Fruit fly (Drosophila melanogaster) whole organism, embryonic: Measurements from ENCODE around the gene Obp73a.

ENCODE experiments used
- Aef1 ChIP-seq: fragments of 200-800 bp; sonication (Bioruptor generic); IDR thresholded peaks from 3 replicates; pipeline ENCODE4 v1.3.6; 2022; ENCODE audit warnings: missing biosample characterization, missing genetic modification characterization
- BEAF-32 ChIP-seq: fragments of 200-800 bp; sonication (Bioruptor generic); optimal IDR thresholded peaks from 3 replicates; lab custom pipeline; 2017; ENCODE audit warnings: missing biosample characterization, missing genetic modification characterization, mild to moderate bottlenecking, moderate library complexity, missing genetic modification reagents
- Bdp1 ChIP-seq: fragments of 200-800 bp; sonication (Bioruptor generic); optimal IDR thresholded peaks from 3 replicates; lab custom pipeline; 2016; ENCODE audit warnings: missing biosample characterization, missing genetic modification characterization
- CG11560 ChIP-seq: fragments of 200-800 bp; sonication (Bioruptor generic); IDR thresholded peaks from 3 replicates; pipeline ENCODE4 v1.3.6; 2022; ENCODE audit warnings: missing biosample characterization, missing genetic modification characterization
- CG12071 ChIP-seq: fragments of 200-800 bp; sonication (Bioruptor generic); optimal IDR thresholded peaks from 3 replicates; lab custom pipeline; 2018; ENCODE audit warnings: missing biosample characterization, mild to moderate bottlenecking, missing genetic modification characterization
- CG12104 ChIP-seq: fragments of 200-800 bp; sonication (Bioruptor generic); optimal IDR thresholded peaks from 3 replicates; lab custom pipeline; 2016; ENCODE audit warnings: missing biosample characterization, missing genetic modification characterization
- CG12744 ChIP-seq: fragments of 200-800 bp; sonication (Bioruptor generic); optimal IDR thresholded peaks from 2 replicates; lab custom pipeline; 2016; ENCODE audit warnings: missing biosample characterization, missing genetic modification characterization
- CG13424 ChIP-seq: fragments of 200-800 bp; sonication (Bioruptor generic); optimal IDR thresholded peaks from 2 replicates; lab custom pipeline; 2019; ENCODE audit warnings: missing biosample characterization, mild to moderate bottlenecking, missing genetic modification characterization, moderate library complexity
- CG15269 ChIP-seq: fragments of 200-800 bp; sonication (Bioruptor generic); optimal IDR thresholded peaks from 2 replicates; lab custom pipeline; 2018; ENCODE audit warnings: missing biosample characterization, mild to moderate bottlenecking, missing genetic modification characterization, moderate library complexity
- CG15479 ChIP-seq: fragments of 200-800 bp; sonication (Bioruptor generic); optimal IDR thresholded peaks from 3 replicates; lab custom pipeline; 2019; ENCODE audit warnings: missing biosample characterization, mild to moderate bottlenecking, missing genetic modification characterization, moderate library complexity
- CG17186 ChIP-seq: fragments of 200-800 bp; sonication (Bioruptor generic); optimal IDR thresholded peaks from 3 replicates; lab custom pipeline; 2017; ENCODE audit warnings: missing biosample characterization, missing genetic modification reagents, missing genetic modification characterization
- CG17385 ChIP-seq: fragments of 200-800 bp; sonication (Bioruptor generic); optimal IDR thresholded peaks from 3 replicates; lab custom pipeline; 2018; ENCODE audit warnings: missing biosample characterization, mild to moderate bottlenecking, missing genetic modification characterization
- CG2116 ChIP-seq: fragments of 200-800 bp; sonication (Bioruptor generic); optimal IDR thresholded peaks from 3 replicates; lab custom pipeline; 2018; ENCODE audit warnings: missing biosample characterization, mild to moderate bottlenecking, missing genetic modification characterization
- CG3065 ChIP-seq: fragments of 200-800 bp; sonication (Bioruptor generic); optimal IDR thresholded peaks from 2 replicates; lab custom pipeline; 2016; ENCODE audit warnings: missing biosample characterization, missing genetic modification characterization
- CG3281 ChIP-seq: fragments of 200-800 bp; sonication (Bioruptor generic); optimal IDR thresholded peaks from 3 replicates; lab custom pipeline; 2017; ENCODE audit warnings: missing biosample characterization, mild to moderate bottlenecking, missing genetic modification characterization
- CG33213 ChIP-seq: fragments of 200-800 bp; sonication (Bioruptor generic); optimal IDR thresholded peaks from 3 replicates; lab custom pipeline; 2016; ENCODE audit warnings: missing biosample characterization, missing genetic modification characterization
- CG34376 ChIP-seq: fragments of 200-800 bp; sonication (Bioruptor generic); optimal IDR thresholded peaks from 2 replicates; lab custom pipeline; 2018; ENCODE audit warnings: missing biosample characterization, mild to moderate bottlenecking, missing genetic modification characterization
- CG42726 ChIP-seq: fragments of 200-800 bp; sonication (Bioruptor generic); IDR thresholded peaks from 2 replicates; pipeline ENCODE4 v1.3.6; 2022; ENCODE audit warnings: missing biosample characterization, missing genetic modification characterization; ENCODE audit not compliant: partially characterized antibody
- CG6654 ChIP-seq: fragments of 200-800 bp; sonication (Bioruptor generic); optimal IDR thresholded peaks from 2 replicates; lab custom pipeline; 2017; ENCODE audit warnings: missing biosample characterization, mild to moderate bottlenecking, missing genetic modification characterization
- CG7745 ChIP-seq: fragments of 200-800 bp; sonication (Bioruptor generic); optimal IDR thresholded peaks from 2 replicates; lab custom pipeline; 2018; ENCODE audit warnings: missing biosample characterization, mild to moderate bottlenecking, missing genetic modification characterization, moderate library complexity
- CG7928 ChIP-seq: fragments of 200-800 bp; sonication (Bioruptor generic); optimal IDR thresholded peaks from 2 replicates; lab custom pipeline; 2017; ENCODE audit warnings: missing biosample characterization, mild to moderate bottlenecking, missing genetic modification characterization
- CG7963 ChIP-seq: fragments of 200-800 bp; sonication (Bioruptor generic); IDR thresholded peaks from 3 replicates; pipeline ENCODE4 v1.3.6; 2022; ENCODE audit warnings: missing biosample characterization, missing genetic modification characterization; ENCODE audit not compliant: partially characterized antibody
- CG8089 ChIP-seq: fragments of 200-800 bp; sonication (Bioruptor generic); optimal IDR thresholded peaks from 3 replicates; lab custom pipeline; 2016; ENCODE audit warnings: missing biosample characterization, missing genetic modification characterization
- CG8359 ChIP-seq: fragments of 200-800 bp; sonication (Bioruptor generic); optimal IDR thresholded peaks from 2 replicates; lab custom pipeline; 2017; ENCODE audit warnings: missing biosample characterization, mild to moderate bottlenecking, missing genetic modification characterization, borderline replicate concordance
- CTCF ChIP-seq: fragments of 200-800 bp; sonication (Bioruptor generic); optimal IDR thresholded peaks from 2 replicates; lab custom pipeline; 2017; ENCODE audit warnings: missing biosample characterization, mild to moderate bottlenecking, missing genetic modification characterization, moderate library complexity
- Dbx ChIP-seq: fragments of 200-800 bp; sonication (Bioruptor generic); IDR thresholded peaks from 3 replicates; pipeline ENCODE4 v1.3.6; 2022; ENCODE audit warnings: missing biosample characterization, missing genetic modification characterization
- Eip74EF ChIP-seq, 2 experiments: fragments of 200-800 bp in 1 of 2; fragments of >200 bp in 1 of 2; sonication (Bioruptor generic) in 1 of 2; optimal IDR thresholded peaks; 2 replicates each; lab custom pipeline; 2017 to 2019; ENCODE audit warnings: missing biosample characterization in 2 of 2, missing genetic modification characterization in 2 of 2, mild to moderate bottlenecking in 1 of 2, moderate library complexity in 1 of 2
- H2.0 ChIP-seq: fragments of 200-800 bp; sonication (Bioruptor generic); IDR thresholded peaks from 2 replicates; pipeline ENCODE4 v1.3.6; 2022; ENCODE audit warnings: missing biosample characterization, missing genetic modification characterization
- HLHmδ ChIP-seq: fragments of 200-800 bp; sonication (Bioruptor generic); optimal IDR thresholded peaks from 2 replicates; lab custom pipeline; 2018; ENCODE audit warnings: missing biosample characterization, mild to moderate bottlenecking, missing genetic modification characterization, moderate library complexity
- HmgZ ChIP-seq: fragments of 200-800 bp; sonication (Bioruptor generic); optimal IDR thresholded peaks from 2 replicates; lab custom pipeline; 2018; ENCODE audit warnings: missing biosample characterization, mild to moderate bottlenecking, missing genetic modification characterization
- MBD-R2 ChIP-seq: fragments of 200-800 bp; sonication (Bioruptor generic); IDR thresholded peaks from 2 replicates; pipeline ENCODE4 v1.3.6; 2022; ENCODE audit warnings: missing biosample characterization, missing genetic modification characterization
- Meics ChIP-seq: fragments of 200-800 bp; sonication (Bioruptor generic); optimal IDR thresholded peaks from 2 replicates; lab custom pipeline; 2017; ENCODE audit warnings: missing biosample characterization, mild to moderate bottlenecking, missing genetic modification characterization
- Opbp ChIP-seq: fragments of 200-800 bp; sonication (Bioruptor generic); IDR thresholded peaks from 3 replicates; pipeline ENCODE4 v1.3.6; 2022; ENCODE audit warnings: missing biosample characterization, missing genetic modification characterization; ENCODE audit not compliant: partially characterized antibody
- Optix ChIP-seq: fragments of 200-800 bp; sonication (Bioruptor generic); IDR thresholded peaks from 3 replicates; pipeline ENCODE4 v1.3.6; 2022; ENCODE audit warnings: missing biosample characterization, missing genetic modification characterization
- ab ChIP-seq: fragments of 200-800 bp; sonication (Bioruptor generic); optimal IDR thresholded peaks from 2 replicates; lab custom pipeline; 2016; ENCODE audit warnings: missing biosample characterization, missing genetic modification characterization
- amos ChIP-seq: fragments of 200-800 bp; sonication (Bioruptor generic); IDR thresholded peaks from 2 replicates; pipeline ENCODE4 v1.3.6; 2022; ENCODE audit warnings: missing biosample characterization, missing genetic modification characterization; ENCODE audit not compliant: partially characterized antibody
- aop ChIP-seq: fragments of 200-800 bp; sonication (Bioruptor generic); IDR thresholded peaks from 2 replicates; pipeline ENCODE4 v1.3.6; 2022; ENCODE audit warnings: missing biosample characterization, missing genetic modification characterization
- ash1 ChIP-seq: fragments of 200-800 bp; sonication (Bioruptor generic); optimal IDR thresholded peaks from 2 replicates; lab custom pipeline; 2018; ENCODE audit warnings: missing biosample characterization, mild to moderate bottlenecking, missing genetic modification characterization
- ci ChIP-seq: fragments of 200-800 bp; sonication (Bioruptor generic); IDR thresholded peaks from 3 replicates; pipeline ENCODE4 v1.3.6; 2022; ENCODE audit warnings: missing biosample characterization, missing genetic modification characterization
- danr ChIP-seq: fragments of 200-800 bp; sonication (Bioruptor generic); IDR thresholded peaks from 2 replicates; pipeline ENCODE4 v1.3.6; 2022; ENCODE audit warnings: missing biosample characterization, missing genetic modification characterization
- ind ChIP-seq: fragments of 200-800 bp; sonication (Bioruptor generic); optimal IDR thresholded peaks from 3 replicates; lab custom pipeline; 2016; ENCODE audit warnings: missing biosample characterization, missing genetic modification characterization
- jumu ChIP-seq: fragments of 200-800 bp; sonication (Bioruptor generic); optimal IDR thresholded peaks from 3 replicates; lab custom pipeline; 2016; ENCODE audit warnings: missing biosample characterization, missing genetic modification characterization
- lola ChIP-seq, 3 experiments: fragments of >200 bp in 2 of 3; fragments of 200-800 bp in 1 of 3; sonication (Bioruptor generic) in 1 of 3; optimal IDR thresholded peaks; 2 replicates each; lab custom pipeline; 2017 to 2019; ENCODE audit warnings: missing biosample characterization in 3 of 3, missing genetic modification characterization in 3 of 3, mild to moderate bottlenecking in 1 of 3, moderate library complexity in 1 of 3
- luna ChIP-seq: fragments of 200-800 bp; sonication (Bioruptor generic); optimal IDR thresholded peaks from 2 replicates; lab custom pipeline; 2016; ENCODE audit warnings: missing biosample characterization, missing genetic modification characterization
- nerfin-2 ChIP-seq: fragments of 200-800 bp; sonication (Bioruptor generic); IDR thresholded peaks from 2 replicates; pipeline ENCODE4 v1.3.6; 2022; ENCODE audit warnings: missing biosample characterization, missing genetic modification characterization; ENCODE audit not compliant: partially characterized antibody
- p53 ChIP-seq: fragments of 200-800 bp; sonication (Bioruptor generic); optimal IDR thresholded peaks from 2 replicates; lab custom pipeline; 2016; ENCODE audit warnings: missing biosample characterization, missing genetic modification characterization
- row ChIP-seq: fragments of 200-800 bp; sonication (Bioruptor generic); IDR thresholded peaks from 3 replicates; pipeline ENCODE4 v1.3.6; 2022; ENCODE audit warnings: missing biosample characterization, missing genetic modification characterization
- run ChIP-seq: fragments of 200-800 bp; sonication (Bioruptor generic); optimal IDR thresholded peaks from 3 replicates; lab custom pipeline; 2018; ENCODE audit warnings: missing biosample characterization, mild to moderate bottlenecking, missing genetic modification characterization
- salm ChIP-seq: fragments of 200-800 bp; sonication (Bioruptor generic); optimal IDR thresholded peaks from 2 replicates; lab custom pipeline; 2018; ENCODE audit warnings: missing biosample characterization, mild to moderate bottlenecking, missing genetic modification characterization
- tio ChIP-seq: fragments of 200-800 bp; sonication (Bioruptor generic); optimal IDR thresholded peaks from 2 replicates; lab custom pipeline; 2017; ENCODE audit warnings: missing biosample characterization, missing genetic modification characterization, inconsistent platforms
- wor ChIP-seq: fragments of 200-800 bp; sonication (Bioruptor generic); IDR thresholded peaks from 2 replicates; pipeline ENCODE4 v1.3.6; 2022; ENCODE audit warnings: missing biosample characterization, missing genetic modification characterization

The Obp73a gene

DNA sequence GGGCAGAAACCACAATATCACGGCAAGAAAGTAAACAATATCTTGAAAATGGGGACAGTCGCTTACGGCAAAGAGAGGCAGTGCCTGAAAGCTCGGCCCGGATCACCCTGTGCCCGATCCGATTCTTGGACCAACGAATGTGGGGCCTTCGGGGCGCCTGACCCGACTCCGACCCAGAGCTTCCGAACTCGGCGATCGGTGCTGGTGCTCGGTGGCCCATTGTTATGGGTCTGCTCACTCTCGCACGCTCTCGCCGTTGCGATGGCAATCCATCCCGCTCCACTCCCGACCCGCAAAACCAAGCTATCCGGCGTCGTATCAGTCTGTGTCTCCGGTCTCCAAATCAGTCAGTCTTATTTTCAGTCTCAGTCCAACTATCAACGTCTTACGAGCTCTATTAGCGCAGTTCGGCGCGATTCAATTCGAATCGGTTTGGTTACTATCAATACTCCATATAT lies 25.5 kb downstream of the Obp73a start, which contains the start of gene Exn (continued):
- peak; percentile 6 for TF ChIP-seq CG8089 (GFP tag; lab: Kevin White, UChicago)
- no peak for TF ChIP-seq nerfin-2 (GFP tag; lab: Robert Waterston, UW)
- TF ChIP-seq HmgZ = peak; percentile 69
- TF ChIP-seq jumu (GFP tag; lab: Kevin White, UChicago) = peak; percentile 12
- no peak for TF ChIP-seq CG3281 (GFP tag; lab: Kevin White, UChicago)
- TF ChIP-seq Bdp1 (GFP tag; lab: Kevin White, UChicago) = no peak
- no peak for TF ChIP-seq BEAF-32 (GFP tag; lab: Kevin White, UChicago)
- TF ChIP-seq CG17385 (GFP tag; lab: Kevin White, UChicago) = no peak
- TF ChIP-seq CG6654 (GFP tag; lab: Kevin White, UChicago) = no peak
- TF ChIP-seq CG7745 (tag; lab: Kevin White, UChicago) = no peak
- TF ChIP-seq CG17186 (GFP tag; lab: Kevin White, UChicago) = no peak
- TF ChIP-seq CG12744 = no peak
- no peak for TF ChIP-seq lola (GFP tag; optimal IDR thresholded peaks at IDR 0.05; lab: Kevin White, UChicago)
- no peak for TF ChIP-seq p53 (GFP tag; lab: Kevin White, UChicago)
- no peak; the same call in 1 of the 2 replicates for TF ChIP-seq amos (GFP tag; lab: Robert Waterston, UW)
- no peak for TF ChIP-seq ab (GFP tag; lab: Kevin White, UChicago)
- no peak for TF ChIP-seq ash1 (GFP tag; lab: Kevin White, UChicago)
- no peak for TF ChIP-seq salm (tag; lab: Kevin White, UChicago)
- no peak for TF ChIP-seq CG7963 (GFP tag; lab: Robert Waterston, UW)
- TF ChIP-seq danr (GFP tag; lab: Robert Waterston, UW) = no peak
- TF ChIP-seq CG12104 = no peak
- 0 out of 3 replicates have a peak, but pooled peaks have one; percentile 33 for TF ChIP-seq Opbp (GFP tag; lab: Robert Waterston, UW)
- TF ChIP-seq H2.0 (GFP tag; lab: Robert Waterston, UW) = 0 out of 2 replicates have a peak, but pooled peaks have one; percentile 3
- TF ChIP-seq CG42726 (GFP tag; lab: Robert Waterston, UW) = no peak
- TF ChIP-seq CG15269 = no peak
- no peak for TF ChIP-seq luna
- TF ChIP-seq tio = no peak
- TF ChIP-seq CG11560 (tag; lab: Robert Waterston, UW) = no peak
- TF ChIP-seq CTCF (GFP tag; lab: Kevin White, UChicago) = no peak
- TF ChIP-seq Dbx (GFP tag; lab: Robert Waterston, UW) = peak; percentile 47; the same call in 1 of the 3 replicates
- no peak for TF ChIP-seq run
- peak; percentile 26; the same call in 1 of the 2 replicates for TF ChIP-seq MBD-R2
- no peak for TF ChIP-seq row (GFP tag; lab: Robert Waterston, UW)
- no peak for TF ChIP-seq CG3065
- TF ChIP-seq Eip74EF (GFP tag; optimal IDR thresholded peaks at IDR 0.05; lab: Kevin White, UChicago) = no peak
- TF ChIP-seq HLHmδ (GFP tag; lab: Kevin White, UChicago) = no peak
- no peak for TF ChIP-seq Aef1
- no peak for TF ChIP-seq CG15479
- peak; percentile 87 for TF ChIP-seq CG34376 (GFP tag; lab: Kevin White, UChicago)
- TF ChIP-seq Meics (GFP tag; lab: Kevin White, UChicago) = peak; percentile 22
- TF ChIP-seq ci (GFP tag; lab: Robert Waterston, UW) = peak; percentile 80
- no peak for TF ChIP-seq wor (GFP tag; lab: Robert Waterston, UW)
- no peak for TF ChIP-seq Optix (GFP tag; lab: Robert Waterston, UW)
- no peak for TF ChIP-seq CG8359 (GFP tag; lab: Kevin White, UChicago)
- TF ChIP-seq CG2116 = no peak
- no peak for TF ChIP-seq CG13424
- no peak for TF ChIP-seq aop
- TF ChIP-seq ind = no peak
- TF ChIP-seq CG12071 (GFP tag; lab: Kevin White, UChicago) = peak; percentile 22
- no peak for TF ChIP-seq CG33213 (GFP tag; lab: Kevin White, UChicago)
- no peak for TF ChIP-seq CG7928 (GFP tag; lab: Kevin White, UChicago)
